Fruit fly (Drosophila melanogaster) whole organism, embryonic: ENCODE results near the gene PpV.

Experiments used
- B-H2 ChIP-seq: fragments of 200-800 bp; sonication (Bioruptor generic); optimal IDR thresholded peaks from 2 replicates; lab custom pipeline; 2018; ENCODE audit warnings: missing biosample characterization, mild to moderate bottlenecking, missing genetic modification characterization
- BEAF-32 ChIP-seq: fragments of 200-800 bp; sonication (Bioruptor generic); optimal IDR thresholded peaks from 3 replicates; lab custom pipeline; 2017; ENCODE audit warnings: missing biosample characterization, missing genetic modification characterization, mild to moderate bottlenecking, moderate library complexity, missing genetic modification reagents
- CG12155 ChIP-seq: fragments of 200-800 bp; sonication (Bioruptor generic); optimal IDR thresholded peaks from 3 replicates; lab custom pipeline; 2016; ENCODE audit warnings: missing biosample characterization, missing genetic modification characterization
- CG13296 ChIP-seq: fragments of 200-800 bp; sonication (Bioruptor generic); optimal IDR thresholded peaks from 3 replicates; lab custom pipeline; 2018; ENCODE audit warnings: missing biosample characterization, mild to moderate bottlenecking, missing genetic modification characterization
- CG13894 ChIP-seq: fragments of 200-800 bp; sonication (Bioruptor generic); optimal IDR thresholded peaks from 3 replicates; lab custom pipeline; 2018; ENCODE audit warnings: missing biosample characterization, mild to moderate bottlenecking, missing genetic modification characterization, moderate library complexity
- CG14050 ChIP-seq: fragments of 200-800 bp; sonication (Bioruptor generic); IDR thresholded peaks from 3 replicates; pipeline ENCODE4 v1.3.6; 2022; ENCODE audit warnings: missing biosample characterization, missing genetic modification characterization
- CG15479 ChIP-seq: fragments of 200-800 bp; sonication (Bioruptor generic); optimal IDR thresholded peaks from 3 replicates; lab custom pipeline; 2019; ENCODE audit warnings: missing biosample characterization, mild to moderate bottlenecking, missing genetic modification characterization, moderate library complexity
- CG16863 ChIP-seq: fragments of 200-800 bp; sonication (Bioruptor generic); optimal IDR thresholded peaks from 3 replicates; lab custom pipeline; 2016; ENCODE audit warnings: missing biosample characterization, missing genetic modification characterization
- CG1792 ChIP-seq: fragments of 200-800 bp; sonication (Bioruptor generic); optimal IDR thresholded peaks from 2 replicates; lab custom pipeline; 2016; ENCODE audit warnings: missing biosample characterization, missing genetic modification characterization
- CG1832 ChIP-seq: fragments of 200-800 bp; sonication (Bioruptor generic); optimal IDR thresholded peaks from 2 replicates; lab custom pipeline; 2017; ENCODE audit warnings: missing biosample characterization, mild to moderate bottlenecking, missing genetic modification characterization, inconsistent platforms
- CG18476 ChIP-seq: fragments of 200-800 bp; sonication (Bioruptor generic); optimal IDR thresholded peaks from 2 replicates; lab custom pipeline; 2016; ENCODE audit warnings: missing biosample characterization, mild to moderate bottlenecking, missing genetic modification characterization
- CG2678 ChIP-seq: fragments of 200-800 bp; sonication (Bioruptor generic); optimal IDR thresholded peaks from 3 replicates; lab custom pipeline; 2019; ENCODE audit warnings: missing biosample characterization, mild to moderate bottlenecking, missing genetic modification characterization, moderate library complexity
- CG31224 ChIP-seq: fragments of 200-800 bp; sonication (Bioruptor generic); IDR thresholded peaks from 2 replicates; pipeline ENCODE4 v1.3.6; 2022; ENCODE audit warnings: missing biosample characterization, missing genetic modification characterization
- CG31441 ChIP-seq: fragments of 200-800 bp; sonication (Bioruptor generic); IDR thresholded peaks from 2 replicates; pipeline ENCODE4 v1.3.6; 2022; ENCODE audit warnings: missing biosample characterization, missing genetic modification characterization
- CG3163 ChIP-seq: fragments of 200-800 bp; sonication (Bioruptor generic); optimal IDR thresholded peaks from 3 replicates; lab custom pipeline; 2016; ENCODE audit warnings: missing biosample characterization, missing genetic modification characterization
- CG32532 ChIP-seq: fragments of 200-800 bp; sonication (Bioruptor generic); IDR thresholded peaks from 2 replicates; pipeline ENCODE4 v1.3.6; 2022; ENCODE audit warnings: missing biosample characterization, missing genetic modification characterization
- CG32767 ChIP-seq: fragments of 200-800 bp; sonication (Bioruptor generic); IDR thresholded peaks from 2 replicates; pipeline ENCODE4 v1.3.6; 2022; ENCODE audit warnings: missing biosample characterization, missing genetic modification characterization
- CG32772 ChIP-seq: fragments of 200-800 bp; sonication (Bioruptor generic); IDR thresholded peaks from 2 replicates; pipeline ENCODE4 v1.3.6; 2022; ENCODE audit warnings: missing biosample characterization, missing genetic modification characterization
- CG3838 ChIP-seq: fragments of 200-800 bp; sonication (Bioruptor generic); optimal IDR thresholded peaks from 3 replicates; lab custom pipeline; 2016; ENCODE audit warnings: missing biosample characterization, missing genetic modification characterization
- CG3995 ChIP-seq: fragments of 200-800 bp; sonication (Bioruptor generic); optimal IDR thresholded peaks from 3 replicates; lab custom pipeline; 2016; ENCODE audit warnings: missing biosample characterization, missing genetic modification characterization
- CG4404 ChIP-seq: fragments of 200-800 bp; sonication (Bioruptor generic); IDR thresholded peaks from 2 replicates; pipeline ENCODE4 v1.3.6; 2022; ENCODE audit warnings: missing biosample characterization, missing genetic modification characterization
- CG5245 ChIP-seq: fragments of 200-800 bp; sonication (Bioruptor generic); optimal IDR thresholded peaks from 3 replicates; lab custom pipeline; 2016; ENCODE audit warnings: missing biosample characterization, missing genetic modification characterization
- CG7839 ChIP-seq: fragments of 200-800 bp; sonication (Bioruptor generic); optimal IDR thresholded peaks from 3 replicates; lab custom pipeline; 2018; ENCODE audit warnings: missing biosample characterization, mild to moderate bottlenecking, missing genetic modification characterization, moderate library complexity
- CG7928 ChIP-seq: fragments of 200-800 bp; sonication (Bioruptor generic); optimal IDR thresholded peaks from 2 replicates; lab custom pipeline; 2017; ENCODE audit warnings: missing biosample characterization, mild to moderate bottlenecking, missing genetic modification characterization
- CG8944 ChIP-seq: fragments of 200-800 bp; sonication (Bioruptor generic); optimal IDR thresholded peaks from 3 replicates; lab custom pipeline; 2016; ENCODE audit warnings: missing biosample characterization, missing genetic modification characterization
- CG9609 ChIP-seq: fragments of 200-800 bp; sonication (Bioruptor generic); optimal IDR thresholded peaks from 3 replicates; lab custom pipeline; 2016; ENCODE audit warnings: missing biosample characterization, missing genetic modification characterization
- CG9817 ChIP-seq: fragments of 200-800 bp; sonication (Bioruptor generic); optimal IDR thresholded peaks from 2 replicates; lab custom pipeline; 2018; ENCODE audit warnings: missing biosample characterization, mild to moderate bottlenecking, missing genetic modification characterization, moderate library complexity
- CrebB ChIP-seq: fragments of 200-800 bp; sonication (Bioruptor generic); optimal IDR thresholded peaks from 3 replicates; lab custom pipeline; 2018; ENCODE audit warnings: missing biosample characterization, mild to moderate bottlenecking, missing genetic modification characterization
- D19B ChIP-seq: fragments of 200-800 bp; sonication (Bioruptor generic); optimal IDR thresholded peaks from 2 replicates; lab custom pipeline; 2017; ENCODE audit warnings: missing biosample characterization, mild to moderate bottlenecking, missing genetic modification characterization
- Dfd ChIP-seq, 2 experiments: fragments of >200 bp; optimal IDR thresholded peaks; 2 replicates each; lab custom pipeline; 2017; ENCODE audit warnings: missing biosample characterization in 2 of 2, missing genetic modification characterization in 2 of 2
- Dip2 ChIP-seq: fragments of 200-800 bp; sonication (Bioruptor generic); IDR thresholded peaks from 2 replicates; pipeline ENCODE4 v1.3.6; 2022; ENCODE audit warnings: missing biosample characterization, missing genetic modification characterization
- Fer3 ChIP-seq: fragments of 200-800 bp; sonication (Bioruptor generic); optimal IDR thresholded peaks from 2 replicates; lab custom pipeline; 2018; ENCODE audit warnings: missing biosample characterization, mild to moderate bottlenecking, missing genetic modification characterization, moderate library complexity
- H2.0 ChIP-seq: fragments of 200-800 bp; sonication (Bioruptor generic); IDR thresholded peaks from 2 replicates; pipeline ENCODE4 v1.3.6; 2022; ENCODE audit warnings: missing biosample characterization, missing genetic modification characterization
- MESR4 ChIP-seq: fragments of 200-800 bp; sonication (Bioruptor generic); optimal IDR thresholded peaks from 2 replicates; lab custom pipeline; 2018; ENCODE audit warnings: missing biosample characterization, mild to moderate bottlenecking, missing genetic modification characterization, moderate library complexity
- Myb ChIP-seq: fragments of 200-800 bp; sonication (Bioruptor generic); optimal IDR thresholded peaks from 2 replicates; lab custom pipeline; 2016; ENCODE audit warnings: missing biosample characterization, missing genetic modification characterization
- PHDP ChIP-seq: fragments of 200-800 bp; sonication (Bioruptor generic); optimal IDR thresholded peaks from 3 replicates; lab custom pipeline; 2018; ENCODE audit warnings: missing biosample characterization, mild to moderate bottlenecking, missing genetic modification characterization, moderate library complexity
- abd-A ChIP-seq: fragments of 200-800 bp; sonication (Bioruptor generic); optimal IDR thresholded peaks from 3 replicates; lab custom pipeline; 2019; ENCODE audit warnings: missing biosample characterization, mild to moderate bottlenecking, missing genetic modification characterization, moderate library complexity
- croc ChIP-seq: fragments of 200-800 bp; sonication (Bioruptor generic); conservative IDR thresholded peaks from 3 replicates; pipeline ENCODE4 v1.3.6; 2022; ENCODE audit warnings: missing biosample characterization, missing genetic modification characterization
- en ChIP-seq: fragments of 200-800 bp; sonication (Bioruptor generic); optimal IDR thresholded peaks from 2 replicates; lab custom pipeline; 2016; ENCODE audit warnings: missing biosample characterization, missing genetic modification characterization
- esg ChIP-seq: fragments of 200-800 bp; sonication (Bioruptor generic); conservative IDR thresholded peaks from 2 replicates; pipeline ENCODE4 v1.3.6; 2022; ENCODE audit warnings: missing biosample characterization, missing genetic modification characterization
- eyg ChIP-seq: fragments of 200-800 bp; sonication (Bioruptor generic); optimal IDR thresholded peaks from 3 replicates; lab custom pipeline; 2016; ENCODE audit warnings: missing biosample characterization, missing genetic modification characterization
- gcm2 ChIP-seq: fragments of 200-800 bp; sonication (Bioruptor generic); optimal IDR thresholded peaks from 2 replicates; lab custom pipeline; 2016; ENCODE audit warnings: missing biosample characterization, missing genetic modification characterization
- gsb-n ChIP-seq: fragments of 200-800 bp; sonication (Bioruptor generic); optimal IDR thresholded peaks from 3 replicates; lab custom pipeline; 2018; ENCODE audit warnings: missing biosample characterization, mild to moderate bottlenecking, missing genetic modification characterization
- jing ChIP-seq: fragments of 200-800 bp; sonication (Bioruptor generic); optimal IDR thresholded peaks from 2 replicates; lab custom pipeline; 2018; ENCODE audit warnings: missing biosample characterization, mild to moderate bottlenecking, missing genetic modification characterization
- lab ChIP-seq: fragments of 200-800 bp; sonication (Bioruptor generic); optimal IDR thresholded peaks from 3 replicates; lab custom pipeline; 2017; ENCODE audit warnings: missing biosample characterization, missing genetic modification characterization, mild to moderate bottlenecking, moderate library complexity, missing genetic modification reagents
- luna ChIP-seq: fragments of 200-800 bp; sonication (Bioruptor generic); optimal IDR thresholded peaks from 2 replicates; lab custom pipeline; 2016; ENCODE audit warnings: missing biosample characterization, missing genetic modification characterization
- nerfin-1 ChIP-seq: fragments of 200-800 bp; sonication (Bioruptor generic); optimal IDR thresholded peaks from 3 replicates; lab custom pipeline; 2019; ENCODE audit warnings: missing biosample characterization, mild to moderate bottlenecking, missing genetic modification characterization, moderate library complexity
- nom ChIP-seq: fragments of 200-800 bp; sonication (Bioruptor generic); optimal IDR thresholded peaks from 2 replicates; lab custom pipeline; 2017; ENCODE audit warnings: missing biosample characterization, missing genetic modification characterization, mild to moderate bottlenecking, moderate library complexity, missing genetic modification reagents
- repo ChIP-seq: fragments of 200-800 bp; sonication (Bioruptor generic); optimal IDR thresholded peaks from 2 replicates; lab custom pipeline; 2016; ENCODE audit warnings: missing biosample characterization, missing genetic modification characterization
- shn ChIP-seq: fragments of 200-800 bp; sonication (Bioruptor generic); optimal IDR thresholded peaks from 3 replicates; lab custom pipeline; 2016; ENCODE audit warnings: missing biosample characterization, missing genetic modification characterization
- sr ChIP-seq: fragments of 200-800 bp; sonication (Bioruptor generic); IDR thresholded peaks from 3 replicates; pipeline ENCODE4 v1.3.6; 2022; ENCODE audit warnings: missing biosample characterization, missing genetic modification characterization
- tna ChIP-seq: fragments of 200-800 bp; sonication (Bioruptor generic); IDR thresholded peaks from 2 replicates; pipeline ENCODE4 v1.3.6; 2022; ENCODE audit warnings: missing biosample characterization, missing genetic modification characterization; ENCODE audit not compliant: partially characterized antibody
- z ChIP-seq: fragments of 200-800 bp; sonication (Bioruptor generic); IDR thresholded peaks from 3 replicates; pipeline ENCODE4 v1.3.6; 2022; ENCODE audit warnings: missing biosample characterization, missing genetic modification characterization

Gene PpV

dm6 chrX:6376748-6377147 is 4.0 kb upstream of the PpV start (continued):
- peak; percentile 49 for TF ChIP-seq lab (GFP tag; lab: Kevin White, UChicago)
- TF ChIP-seq eyg = no peak
- peak; percentile 1 for TF ChIP-seq Myb (GFP tag; lab: Kevin White, UChicago)
- no peak for TF ChIP-seq Dip2 (GFP tag; lab: Robert Waterston, UW)
- no peak for TF ChIP-seq MESR4 (GFP tag; lab: Kevin White, UChicago)
- no peak for TF ChIP-seq CG12155 (GFP tag; lab: Kevin White, UChicago)
- no peak for TF ChIP-seq gsb-n
- no peak for TF ChIP-seq CG31224 (GFP tag; lab: Robert Waterston, UW)
- no peak for TF ChIP-seq CG14050
- no peak for TF ChIP-seq CG9817 (tag; lab: Kevin White, UChicago)
- TF ChIP-seq gcm2 (GFP tag; lab: Kevin White, UChicago) = no peak
- TF ChIP-seq B-H2 = no peak
- no peak for TF ChIP-seq CG13894
- no peak for TF ChIP-seq nerfin-1 (tag; lab: Kevin White, UChicago)
- peak; percentile 48 for TF ChIP-seq CG7839 (tag; lab: Kevin White, UChicago)
- no peak for TF ChIP-seq CG18476
- no peak for TF ChIP-seq abd-A
- no peak for TF ChIP-seq CG9609 (GFP tag; lab: Kevin White, UChicago)
- no peak for TF ChIP-seq sr (GFP tag; lab: Robert Waterston, UW)
- peak; percentile 3 for TF ChIP-seq Fer3 (tag; lab: Kevin White, UChicago)
- no peak for TF ChIP-seq CG31441 (GFP tag; lab: Robert Waterston, UW)
- TF ChIP-seq CG1792 (GFP tag; lab: Kevin White, UChicago) = no peak
- TF ChIP-seq CG13296 (GFP tag; lab: Kevin White, UChicago) = no peak
- TF ChIP-seq croc (GFP tag; lab: Robert Waterston, UW) = no peak
- no peak for TF ChIP-seq CG15479
- TF ChIP-seq CG7928 (GFP tag; lab: Kevin White, UChicago) = no peak
- peak; percentile 24 for TF ChIP-seq PHDP
- TF ChIP-seq CG2678 (tag; lab: Kevin White, UChicago) = peak; percentile 50
- no peak for TF ChIP-seq jing (GFP tag; lab: Kevin White, UChicago)

- TF ChIP-seq MESR4 (GFP tag; lab: Kevin White, UChicago) = no peak
- no peak for TF ChIP-seq CG31224 (GFP tag; lab: Robert Waterston, UW)
- no peak for TF ChIP-seq Dfd (GFP tag; optimal IDR thresholded peaks at IDR 0.05; lab: Kevin White, UChicago)
- no peak for TF ChIP-seq z
- TF ChIP-seq CG8944 (GFP tag; lab: Kevin White, UChicago) = peak; percentile 30
- TF ChIP-seq nom = no peak
- TF ChIP-seq tna (GFP tag; lab: Robert Waterston, UW) = no peak
- no peak for TF ChIP-seq luna (GFP tag; lab: Kevin White, UChicago)
- no peak for TF ChIP-seq shn (GFP tag; lab: Kevin White, UChicago)
- TF ChIP-seq CG4404 = no peak
- no peak for TF ChIP-seq repo (GFP tag; lab: Kevin White, UChicago)
- TF ChIP-seq CG3163 (GFP tag; lab: Kevin White, UChicago) = no peak
- no peak for TF ChIP-seq CrebB
- peak; percentile 10 for TF ChIP-seq CG5245 (GFP tag; lab: Kevin White, UChicago)
- peak; percentile 6 for TF ChIP-seq CG16863
- peak; percentile 7; the same call in 1 of the 2 replicates for TF ChIP-seq H2.0 (GFP tag; lab: Robert Waterston, UW)
- TF ChIP-seq CG3995 (GFP tag; lab: Kevin White, UChicago) = no peak
- TF ChIP-seq CG32772 (GFP tag; lab: Robert Waterston, UW) = no peak
- no peak for TF ChIP-seq D19B
- TF ChIP-seq CG3838 = no peak
- TF ChIP-seq CG1832 = no peak
- 0 out of 2 replicates have a peak, but pooled peaks have one; percentile 18 for TF ChIP-seq esg (GFP tag; lab: Robert Waterston, UW)
- no peak for TF ChIP-seq CG32767 (GFP tag; lab: Robert Waterston, UW)
- no peak for TF ChIP-seq BEAF-32 (GFP tag; lab: Kevin White, UChicago)
- TF ChIP-seq CG32532 (GFP tag; lab: Robert Waterston, UW) = no peak
- no peak for TF ChIP-seq en (GFP tag; lab: Kevin White, UChicago)
These were observed 2.9 kb upstream of the PpV start for dm6 chrX:6375636-6376035.
